Fruit fly (Drosophila melanogaster) whole organism, embryonic: ENCODE measurements around the gene CG43355.

Source experiments
- CG11085 ChIP-seq: fragments of 200-800 bp; sonication (Bioruptor generic); IDR thresholded peaks from 2 replicates; pipeline ENCODE4 v1.3.6; 2022; ENCODE audit warnings: missing biosample characterization, missing genetic modification characterization
- CG12744 ChIP-seq: fragments of 200-800 bp; sonication (Bioruptor generic); optimal IDR thresholded peaks from 2 replicates; lab custom pipeline; 2016; ENCODE audit warnings: missing biosample characterization, missing genetic modification characterization
- CG16863 ChIP-seq: fragments of 200-800 bp; sonication (Bioruptor generic); optimal IDR thresholded peaks from 3 replicates; lab custom pipeline; 2016; ENCODE audit warnings: missing biosample characterization, missing genetic modification characterization
- D19A ChIP-seq: fragments of 200-800 bp; optimal IDR thresholded peaks from 3 replicates; lab custom pipeline; 2019; ENCODE audit warnings: missing biosample characterization, mild to moderate bottlenecking, missing genetic modification characterization, moderate library complexity
- sd ChIP-seq: fragments of 200-800 bp; sonication (Bioruptor generic); optimal IDR thresholded peaks from 3 replicates; lab custom pipeline; 2018; ENCODE audit warnings: missing biosample characterization, mild to moderate bottlenecking, missing genetic modification characterization, moderate library complexity
- slou ChIP-seq: fragments of 200-800 bp; sonication (Bioruptor generic); optimal IDR thresholded peaks from 3 replicates; lab custom pipeline; 2016; ENCODE audit warnings: missing biosample characterization, missing genetic modification characterization

DNA sequence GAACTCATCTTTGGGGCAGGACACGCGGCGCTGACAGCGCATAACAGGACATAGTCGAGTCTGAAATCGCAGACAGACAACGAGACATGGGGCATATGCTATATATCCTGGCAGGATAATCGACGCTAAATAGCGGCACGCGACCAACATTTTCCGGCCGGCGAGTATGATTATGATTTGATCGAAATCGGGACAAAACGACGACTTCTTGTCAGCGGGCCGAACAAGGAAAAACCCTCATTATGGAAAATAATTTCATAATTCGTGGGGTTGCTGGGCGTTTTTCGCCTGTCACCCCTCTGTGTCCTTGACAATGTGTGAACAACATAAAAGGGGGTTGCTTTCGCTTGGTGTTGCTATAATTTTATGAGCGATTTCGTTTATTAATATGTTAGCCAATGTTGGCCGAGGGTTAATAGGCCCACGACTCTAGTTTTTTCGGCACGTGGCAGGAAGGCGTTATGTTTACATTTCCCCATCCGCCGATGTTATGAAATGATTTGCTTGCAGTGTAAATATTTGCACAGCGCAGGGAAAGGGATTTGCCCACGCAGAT lies 27.8 kb upstream of the CG43355 start:
- TF ChIP-seq CG12744 (GFP tag; lab: Kevin White, UChicago) (no peak), sd (tag; lab: Kevin White, UChicago) (no peak), D19A (tag; lab: Kevin White, UChicago) (no peak), CG16863 (GFP tag; lab: Kevin White, UChicago) (no peak), slou (GFP tag; lab: Kevin White, UChicago) (no peak), CG11085 (GFP tag; lab: Robert Waterston, UW) (no peak)
